Worm (Caenorhabditis elegans) whole organism, L3 larva: ENCODE results near the gene B0001.4.

Experiments used
- ama-1 ChIP-seq: fragments of 150-350 bp; optimal IDR thresholded peaks from 2 replicates; lab custom pipeline; 2018
- lin-15B ChIP-seq: fragments of 150-350 bp; optimal IDR thresholded peaks from 2 replicates; lab custom pipeline; 2014; ENCODE audit warnings: missing biosample characterization, missing genetic modification characterization
- nhr-11 ChIP-seq: fragments of 150-350 bp; optimal IDR thresholded peaks from 2 replicates; lab custom pipeline; 2014; ENCODE audit warnings: missing biosample characterization, missing genetic modification characterization
- nhr-12 ChIP-seq: fragments of 150-350 bp; optimal IDR thresholded peaks from 2 replicates; lab custom pipeline; 2014; ENCODE audit warnings: missing biosample characterization, missing genetic modification characterization
- nhr-25 ChIP-seq: sonication (generic microtip); optimal IDR thresholded peaks from 2 replicates; lab custom pipeline; 2017; ENCODE audit warnings: missing biosample characterization, missing genetic modification characterization
- unc-62 ChIP-seq: fragments of 150-350 bp; sonication (generic microtip); optimal IDR thresholded peaks from 4 replicates; lab custom pipeline; 2014; ENCODE audit warnings: missing biosample characterization, missing genetic modification reagents, missing genetic modification characterization

- TF ChIP-seq nhr-12 (tag; lab: Kevin White, UChicago) (no peak), lin-15B (no peak), nhr-11 (tag; lab: Kevin White, UChicago) (no peak), ama-1 (lab: Kevin White, UChicago) (no peak), nhr-25 (tag; lab: Kevin White, UChicago) (no peak), unc-62 (GFP tag; lab: Kevin White, UChicago) (no peak)
These were observed 18.7 kb upstream of the B0001.4 start, which contains the start of gene eri-12 for ce11 chrIV:12156642-12157233.
